Worm (Caenorhabditis elegans): ENCODE measurements around the gene cdd-2.

Gene cdd-2

ce11 chrIV:7547843-7548578 lies at the start of gene cdd-2, which contains the start of gene oef-1:
TSS of gene cdd-2 (minus strand) at chrIV:7547893.
TSS of gene oef-1 (plus strand) at chrIV:7548417.
- TF ChIP-seq nhr-11 (tag; optimal IDR thresholded peaks at IDR 0.05) (no peak), elt-2 (tag; optimal IDR thresholded peaks at IDR 0.05) (no peak), hmg-11 (tag; optimal IDR thresholded peaks at IDR 0.05) (no peak), elt-1 (tag; optimal IDR thresholded peaks at IDR 0.05) (no peak), egl-5 (tag; optimal IDR thresholded peaks at IDR 0.05) (no peak), mml-1 (tag; optimal IDR thresholded peaks at IDR 0.05) (no peak), pha-4 (tag; optimal IDR thresholded peaks at IDR 0.05) (no peak), ztf-4 (tag; optimal IDR thresholded peaks at IDR 0.05) (no peak), ZK546.5 (tag; optimal IDR thresholded peaks at IDR 0.05) (no peak), sea-2 (GFP tag; optimal IDR thresholded peaks at IDR 0.05) (no peak), fkh-10 (GFP tag; optimal IDR thresholded peaks at IDR 0.05) (no peak), ceh-16 (tag; optimal IDR thresholded peaks at IDR 0.05) (no peak), eor-1 (tag; optimal IDR thresholded peaks at IDR 0.05) (no peak), nhr-77 (tag; optimal IDR thresholded peaks at IDR 0.05) (no peak), skn-1 (tag; optimal IDR thresholded peaks at IDR 0.05) (no peak), nhr-43 (tag; optimal IDR thresholded peaks at IDR 0.05; ENCODE audit: poor library complexity, severe bottlenecking) (no peak), lsy-12 (tag; optimal IDR thresholded peaks at IDR 0.05) (no peak)

ce11 chrIV:7588631-7589030 lies 40.9 kb upstream of the cdd-2 start, which contains the start of gene cla-1:
TSS of gene cla-1 (plus strand) at chrIV:7588931.
- TF ChIP-seq aly-2 (tag; optimal IDR thresholded peaks at IDR 0.05): no peak
- no peak for TF ChIP-seq daf-12 (tag; optimal IDR thresholded peaks at IDR 0.05)
- no peak for TF ChIP-seq fos-1 (tag; optimal IDR thresholded peaks at IDR 0.05)

ce11 chrIV:7586972-7587371 lies 39.3 kb upstream of the cdd-2 start:
- TF ChIP-seq fkh-10 (GFP tag; optimal IDR thresholded peaks at IDR 0.05) (peak; percentile 42), nhr-23 (tag; optimal IDR thresholded peaks at IDR 0.05) (no peak), elt-3 (tag; optimal IDR thresholded peaks at IDR 0.05) (no peak)

- TF ChIP-seq elt-1 (tag; optimal IDR thresholded peaks at IDR 0.05) (no peak), egl-27 (tag; optimal IDR thresholded peaks at IDR 0.05) (no peak), mdl-1 (tag; optimal IDR thresholded peaks at IDR 0.05) (no peak), ceh-16 (tag; optimal IDR thresholded peaks at IDR 0.05) (no peak), nhr-77 (tag; optimal IDR thresholded peaks at IDR 0.05) (no peak), skn-1 (tag; optimal IDR thresholded peaks at IDR 0.05) (no peak), zag-1 (tag; optimal IDR thresholded peaks at IDR 0.05) (no peak), nhr-28 (tag; optimal IDR thresholded peaks at IDR 0.05) (no peak), sea-2 (GFP tag; optimal IDR thresholded peaks at IDR 0.05) (no peak), pqm-1 (tag; optimal IDR thresholded peaks at IDR 0.05) (no peak), nhr-23 (tag; optimal IDR thresholded peaks at IDR 0.05) (no peak), elt-2 (tag; optimal IDR thresholded peaks at IDR 0.05) (no peak), nhr-25 (tag; optimal IDR thresholded peaks at IDR 0.05) (no peak), lin-39 (tag; optimal IDR thresholded peaks at IDR 0.05) (peak; percentile 84), nfya-1 (tag; optimal IDR thresholded peaks at IDR 0.05; ENCODE audit: insufficient read depth) (peak; percentile 51), ztf-4 (tag; optimal IDR thresholded peaks at IDR 0.05) (no peak), nhr-43 (tag; optimal IDR thresholded peaks at IDR 0.05; ENCODE audit: poor library complexity, severe bottlenecking) (no peak), snpc-4 (tag; optimal IDR thresholded peaks at IDR 0.05) (peak; percentile 11), R02D3.7 (tag; optimal IDR thresholded peaks at IDR 0.05) (no peak), nhr-237 (tag; optimal IDR thresholded peaks at IDR 0.05) (no peak), ceh-82 (tag; optimal IDR thresholded peaks at IDR 0.05) (no peak), pha-4 (tag; optimal IDR thresholded peaks at IDR 0.05) (no peak), tbx-2 (tag; optimal IDR thresholded peaks at IDR 0.05) (no peak), nhr-12 (tag; optimal IDR thresholded peaks at IDR 0.05) (no peak), hmg-11 (tag; optimal IDR thresholded peaks at IDR 0.05) (peak; percentile 42)
These were observed 37.7 kb upstream of the cdd-2 start for ce11 chrIV:7585273-7585882.

Measured in whole organism, L3 larva.